Worm (Caenorhabditis elegans): Measurements from ENCODE around the gene srd-36.

The srd-36 gene

DNA sequence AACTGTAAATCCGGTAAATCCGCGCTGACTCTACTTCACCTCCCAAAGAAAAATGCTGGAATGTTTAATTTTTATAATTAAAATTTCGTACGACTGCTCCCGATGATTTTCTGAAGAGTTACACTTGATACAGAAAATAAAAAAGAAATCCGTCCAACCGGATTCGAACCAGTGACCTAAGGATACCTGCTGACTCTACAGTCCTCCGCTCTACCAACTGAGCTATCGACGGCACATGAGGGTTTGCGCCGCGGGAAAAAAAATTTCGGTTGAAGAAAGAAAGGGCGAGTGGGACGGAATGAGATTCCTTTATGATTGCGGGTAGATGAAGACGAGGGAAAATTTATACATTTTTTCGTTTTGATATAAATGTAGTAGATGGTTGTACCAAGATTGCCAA, 10.0 kb downstream of the srd-36 start:
- TF ChIP-seq aly-2 (tag; optimal IDR thresholded peaks at IDR 0.05) (no peak), nhr-6 (tag; optimal IDR thresholded peaks at IDR 0.05) (no peak), mdl-1 (tag; optimal IDR thresholded peaks at IDR 0.05) (no peak), arid-1 (GFP tag; conservative IDR thresholded peaks at IDR 0.05) (no peak), nhr-48 (tag; optimal IDR thresholded peaks at IDR 0.05) (peak; percentile 16), pha-4 (GFP tag; IDR thresholded peaks at IDR 0.05) (peak; percentile 73), pha-4 (tag; optimal IDR thresholded peaks at IDR 0.05) (no peak), madf-9 (GFP tag; conservative IDR thresholded peaks at IDR 0.05) (no peak), hmg-1.1 (GFP tag; IDR thresholded peaks at IDR 0.05) (peak; percentile 15; the same call in 1 of the 2 replicates), ztf-11 (tag; optimal IDR thresholded peaks at IDR 0.05) (no peak), daf-16 (GFP tag; optimal IDR thresholded peaks at IDR 0.05) (peak in 1 of 2 experiments; percentile 52), daf-16 (tag; optimal IDR thresholded peaks at IDR 0.05) (peak; percentile 17), zfp-3 (GFP tag; conservative IDR thresholded peaks at IDR 0.05) (0 out of 2 replicates have a peak, but pooled peaks have one; percentile 23), ceh-62 (tag; optimal IDR thresholded peaks at IDR 0.05) (no peak), nhr-77 (tag; optimal IDR thresholded peaks at IDR 0.05) (no peak), snpc-4 (tag; optimal IDR thresholded peaks at IDR 0.05) (no peak), dmd-6 (GFP tag; IDR thresholded peaks at IDR 0.05) (peak; percentile 17; the same call in 1 of the 2 replicates), vab-7 (GFP tag; IDR thresholded peaks at IDR 0.05) (0 out of 2 replicates have a peak, but pooled peaks have one; percentile 61), lin-39 (tag; optimal IDR thresholded peaks at IDR 0.05) (no peak), daf-8 (GFP tag; IDR thresholded peaks at IDR 0.05) (no peak), aha-1 (tag) (no peak), F26F4.8 (GFP tag; conservative IDR thresholded peaks at IDR 0.05) (peak; percentile 72; the same call in 1 of the 2 replicates), hlh-11 (tag; optimal IDR thresholded peaks at IDR 0.05) (no peak), fos-1 (tag; optimal IDR thresholded peaks at IDR 0.05) (no peak), unc-39 (tag; optimal IDR thresholded peaks at IDR 0.05) (no peak), snpc-1.2 (GFP tag; IDR thresholded peaks at IDR 0.05) (0 out of 2 replicates have a peak, but pooled peaks have one; percentile 37), dmd-9 (GFP tag; IDR thresholded peaks at IDR 0.05) (no peak), attf-4 (tag; optimal IDR thresholded peaks at IDR 0.05) (no peak), madf-5 (GFP tag; IDR thresholded peaks at IDR 0.05) (peak in 1 of 2 experiments; percentile 58; a peak in 1 of 4 replicates), nhr-42 (GFP tag; IDR thresholded peaks at IDR 0.05) (0 out of 2 replicates have a peak, but pooled peaks have one; percentile 13), egl-27 (tag; optimal IDR thresholded peaks at IDR 0.05) (no peak), ZK337.2 (GFP tag; IDR thresholded peaks at IDR 0.05) (no peak), Y105C5A.15 (GFP tag; IDR thresholded peaks at IDR 0.05) (0 out of 2 replicates have a peak, but pooled peaks have one; percentile 37), lin-29 (GFP tag; IDR thresholded peaks at IDR 0.05) (no peak), dmd-8 (GFP tag; IDR thresholded peaks at IDR 0.05) (no peak), F49E8.2 (tag; optimal IDR thresholded peaks at IDR 0.05; ENCODE audit: borderline replicate concordance) (no peak), lin-15B (tag; optimal IDR thresholded peaks at IDR 0.05) (no peak), jun-1 (tag; optimal IDR thresholded peaks at IDR 0.05) (no peak), dpl-1 (GFP tag; optimal IDR thresholded peaks at IDR 0.05) (no peak), nhr-111 (GFP tag; optimal IDR thresholded peaks at IDR 0.05) (no peak), nhr-25 (tag; optimal IDR thresholded peaks at IDR 0.05; ENCODE audit: borderline replicate concordance, insufficient read depth) (no peak), nhr-11 (tag; optimal IDR thresholded peaks at IDR 0.05) (no peak), duxl-1 (tag; optimal IDR thresholded peaks at IDR 0.05; ENCODE audit: poor library complexity) (peak; percentile 19), zip-11 (GFP tag; IDR thresholded peaks at IDR 0.05) (no peak), egl-43 (GFP tag; IDR thresholded peaks at IDR 0.05) (peak; percentile 81), lim-7 (GFP tag; IDR thresholded peaks at IDR 0.05) (peak; percentile 78), ceh-44 (GFP tag; IDR thresholded peaks at IDR 0.05) (no peak), lir-3 (tag; optimal IDR thresholded peaks at IDR 0.05) (no peak)

All from whole organism, L4 larva.